Worm (Caenorhabditis elegans) whole organism, L2 larva: ENCODE results near the gene C05E11.6.
A peak's percentile ranks its signal among the peaks of the same experiment; 100 is the strongest.

Experiments used
- C34F6.9 ChIP-seq: fragments of 150-350 bp; optimal IDR thresholded peaks from 2 replicates; lab custom pipeline; 2014; ENCODE audit warnings: missing biosample characterization, missing genetic modification characterization
- F13H6.1 ChIP-seq: sonication (generic microtip); optimal IDR thresholded peaks from 2 replicates; lab custom pipeline; 2016; ENCODE audit warnings: missing genetic modification characterization, missing compliant biosample characterization
- R02D3.7 ChIP-seq: fragments of 150-350 bp; optimal IDR thresholded peaks from 2 replicates; lab custom pipeline; 2014; ENCODE audit warnings: missing biosample characterization, missing genetic modification characterization
- Y55F3AM.14 ChIP-seq: fragments of 200-800 bp; sonication (Bioruptor generic); optimal IDR thresholded peaks from 2 replicates; lab custom pipeline; 2018; ENCODE audit warnings: mild to moderate bottlenecking, missing genetic modification characterization, missing compliant biosample characterization
- ZK546.5 ChIP-seq: sonication (generic microtip); optimal IDR thresholded peaks from 2 replicates; lab custom pipeline; 2017; ENCODE audit warnings: missing biosample characterization, missing genetic modification characterization
- alr-1 ChIP-seq: fragments of 150-350 bp; optimal IDR thresholded peaks from 2 replicates; lab custom pipeline; 2014; ENCODE audit warnings: missing biosample characterization, missing genetic modification characterization
- aly-2 ChIP-seq: fragments of 150-350 bp; optimal IDR thresholded peaks from 2 replicates; lab custom pipeline; 2014; ENCODE audit warnings: missing biosample characterization, missing genetic modification characterization
- blmp-1 ChIP-seq: sonication (generic microtip); optimal IDR thresholded peaks from 2 replicates; lab custom pipeline; 2017; ENCODE audit warnings: missing genetic modification characterization, mild to moderate bottlenecking, missing compliant biosample characterization, antibody characterized with exemption, moderate library complexity; ENCODE audit not compliant: insufficient read depth
- ceh-82 ChIP-seq: fragments of 150-350 bp; optimal IDR thresholded peaks from 2 replicates; lab custom pipeline; 2014; ENCODE audit warnings: missing biosample characterization, missing genetic modification characterization
- crh-2 ChIP-seq: sonication (generic microtip); optimal IDR thresholded peaks from 2 replicates; lab custom pipeline; 2017; ENCODE audit warnings: missing biosample characterization, missing genetic modification characterization
- dmd-4 ChIP-seq: sonication (generic microtip); optimal IDR thresholded peaks from 2 replicates; lab custom pipeline; 2017; ENCODE audit warnings: missing biosample characterization, missing genetic modification characterization
- egl-27 ChIP-seq: sonication (generic microtip); optimal IDR thresholded peaks from 3 replicates; lab custom pipeline; 2017; ENCODE audit warnings: missing biosample characterization, missing genetic modification reagents, missing genetic modification characterization
- elt-1 ChIP-seq: fragments of 150-350 bp; optimal IDR thresholded peaks from 2 replicates; lab custom pipeline; 2014; ENCODE audit warnings: missing biosample characterization, missing genetic modification characterization
- elt-3 ChIP-seq: sonication (generic microtip); optimal IDR thresholded peaks from 2 replicates; lab custom pipeline; 2017; ENCODE audit warnings: missing biosample characterization, missing genetic modification characterization
- fos-1 ChIP-seq: fragments of 150-350 bp; optimal IDR thresholded peaks from 2 replicates; lab custom pipeline; 2014; ENCODE audit warnings: missing biosample characterization, missing genetic modification characterization
- gmeb-1 ChIP-seq: fragments of 150-350 bp; optimal IDR thresholded peaks from 2 replicates; lab custom pipeline; 2014; ENCODE audit warnings: missing biosample characterization, missing genetic modification characterization
- lin-11 ChIP-seq: fragments of 150-350 bp; sonication (generic microtip); optimal IDR thresholded peaks from 2 replicates; lab custom pipeline; 2014; ENCODE audit warnings: missing biosample characterization, missing genetic modification characterization, inconsistent platforms, mixed read lengths
- lin-13 ChIP-seq: fragments of 150-350 bp; optimal IDR thresholded peaks from 2 replicates; lab custom pipeline; 2014; ENCODE audit warnings: missing biosample characterization, missing genetic modification reagents, missing genetic modification characterization
- lin-39 ChIP-seq: fragments of 150-350 bp; optimal IDR thresholded peaks from 2 replicates; lab custom pipeline; 2014; ENCODE audit warnings: missing biosample characterization, missing genetic modification reagents, missing genetic modification characterization
- lsy-2 ChIP-seq, 2 experiments: fragments of 150-350 bp in 1 of 2; sonication (generic microtip) in 1 of 2; optimal IDR thresholded peaks; 2 replicates each; lab custom pipeline; 2014 to 2017; ENCODE audit warnings: missing biosample characterization in 2 of 2, missing genetic modification characterization in 2 of 2
- mab-5 ChIP-seq: fragments of 150-350 bp; optimal IDR thresholded peaks from 2 replicates; lab custom pipeline; 2014; ENCODE audit warnings: missing biosample characterization, missing genetic modification characterization
- mbf-1 ChIP-seq: sonication (generic microtip); optimal IDR thresholded peaks from 2 replicates; lab custom pipeline; 2017; ENCODE audit warnings: missing biosample characterization, missing genetic modification characterization
- mdl-1 ChIP-seq, 2 experiments: fragments of 150-350 bp in 1 of 2; sonication (generic microtip) in 1 of 2; optimal IDR thresholded peaks; 2 replicates each; lab custom pipeline; 2017; ENCODE audit warnings: missing biosample characterization in 2 of 2, missing genetic modification characterization in 2 of 2
- nhr-10 ChIP-seq: sonication (generic microtip); optimal IDR thresholded peaks from 2 replicates; lab custom pipeline; 2017; ENCODE audit warnings: missing biosample characterization, missing genetic modification characterization
- nhr-11 ChIP-seq: fragments of 150-350 bp; optimal IDR thresholded peaks from 2 replicates; lab custom pipeline; 2014; ENCODE audit warnings: missing biosample characterization, missing genetic modification characterization
- nhr-12 ChIP-seq: fragments of 150-350 bp; optimal IDR thresholded peaks from 2 replicates; lab custom pipeline; 2014; ENCODE audit warnings: missing biosample characterization, missing genetic modification characterization
- nhr-129 ChIP-seq: fragments of 150-350 bp; optimal IDR thresholded peaks from 2 replicates; lab custom pipeline; 2014; ENCODE audit warnings: missing biosample characterization, missing genetic modification characterization
- nhr-21 ChIP-seq: fragments of 150-350 bp; optimal IDR thresholded peaks from 2 replicates; lab custom pipeline; 2014; ENCODE audit warnings: missing biosample characterization, missing genetic modification characterization
- nhr-23 ChIP-seq: fragments of 150-350 bp; optimal IDR thresholded peaks from 2 replicates; lab custom pipeline; 2014; ENCODE audit warnings: missing biosample characterization, missing genetic modification reagents, missing genetic modification characterization
- nhr-237 ChIP-seq: fragments of 150-350 bp; optimal IDR thresholded peaks from 2 replicates; lab custom pipeline; 2014; ENCODE audit warnings: missing biosample characterization, missing genetic modification characterization
- nhr-25 ChIP-seq: fragments of 150-350 bp; sonication (generic microtip); optimal IDR thresholded peaks from 3 replicates; lab custom pipeline; 2014; ENCODE audit warnings: missing biosample characterization, missing genetic modification characterization
- nhr-6 ChIP-seq: fragments of 150-350 bp; optimal IDR thresholded peaks from 2 replicates; lab custom pipeline; 2014; ENCODE audit warnings: missing biosample characterization, missing genetic modification characterization
- nhr-77 ChIP-seq: fragments of 150-350 bp; optimal IDR thresholded peaks from 2 replicates; lab custom pipeline; 2014; ENCODE audit warnings: missing biosample characterization, missing genetic modification characterization
- peb-1 ChIP-seq: fragments of 150-350 bp; optimal IDR thresholded peaks from 2 replicates; lab custom pipeline; 2014; ENCODE audit warnings: missing biosample characterization, missing genetic modification characterization
- sem-4 ChIP-seq: fragments of 150-350 bp; optimal IDR thresholded peaks from 2 replicates; lab custom pipeline; 2014; ENCODE audit warnings: missing biosample characterization, missing genetic modification reagents, missing genetic modification characterization
- skn-1 ChIP-seq: sonication (generic microtip); optimal IDR thresholded peaks from 2 replicates; lab custom pipeline; 2017; ENCODE audit warnings: missing biosample characterization, missing genetic modification characterization
- sma-3 ChIP-seq: sonication (generic microtip); optimal IDR thresholded peaks from 2 replicates; lab custom pipeline; 2016; ENCODE audit warnings: missing genetic modification reagents, missing genetic modification characterization, missing compliant biosample characterization
- sma-9 ChIP-seq, 2 experiments: fragments of 150-350 bp in 1 of 2; sonication (generic microtip) in 1 of 2; optimal IDR thresholded peaks; 2 replicates each; lab custom pipeline; 2014 to 2016; ENCODE audit warnings: missing genetic modification characterization in 2 of 2, mild to moderate bottlenecking in 1 of 2, missing biosample characterization in 1 of 2, missing compliant biosample characterization in 1 of 2, missing genetic modification reagents in 1 of 2, moderate library complexity in 1 of 2
- snpc-4 ChIP-seq: fragments of 150-350 bp; optimal IDR thresholded peaks from 2 replicates; lab custom pipeline; 2014; ENCODE audit warnings: missing biosample characterization, missing genetic modification characterization
- unc-39 ChIP-seq: fragments of 150-350 bp; optimal IDR thresholded peaks from 2 replicates; lab custom pipeline; 2014; ENCODE audit warnings: missing biosample characterization, missing genetic modification characterization
- unc-55 ChIP-seq: fragments of 150-350 bp; sonication (generic microtip); optimal IDR thresholded peaks from 3 replicates; lab custom pipeline; 2014; ENCODE audit warnings: missing biosample characterization, missing genetic modification reagents, missing genetic modification characterization
- unc-62 ChIP-seq: fragments of 150-350 bp; optimal IDR thresholded peaks from 2 replicates; lab custom pipeline; 2014; ENCODE audit warnings: missing biosample characterization, missing genetic modification reagents, missing genetic modification characterization
- zag-1 ChIP-seq: fragments of 150-350 bp; optimal IDR thresholded peaks from 2 replicates; lab custom pipeline; 2014; ENCODE audit warnings: missing biosample characterization, missing genetic modification characterization
- ztf-1 ChIP-seq: fragments of 200-800 bp; sonication (Bioruptor generic); conservative IDR thresholded peaks from 2 replicates; pipeline ENCODE4 v1.3.6; 2022; ENCODE audit warnings: missing genetic modification characterization, missing compliant biosample characterization
- ztf-11 ChIP-seq: sonication (generic microtip); optimal IDR thresholded peaks from 2 replicates; lab custom pipeline; 2017; ENCODE audit warnings: missing biosample characterization, missing genetic modification characterization
- ztf-4 ChIP-seq: fragments of 150-350 bp; optimal IDR thresholded peaks from 2 replicates; lab custom pipeline; 2014; ENCODE audit warnings: missing biosample characterization, missing genetic modification characterization

The C05E11.6 gene

ce11 chrX:4586617-4587016 is 24.7 kb downstream of the C05E11.6 start, which contains the start of gene C05E11.2:
Gene C05E11.2, plus strand, starts transcription at chrX:4586917.
- TF ChIP-seq mbf-1 (tag; lab: Kevin White, UChicago) (no peak), mdl-1 (tag; optimal IDR thresholded peaks at IDR 0.05; lab: Kevin White, UChicago) (no peak), lin-13 (GFP tag; lab: Kevin White, UChicago) (no peak), blmp-1 (tag; lab: Kevin White, UChicago) (no peak), alr-1 (tag; lab: Kevin White, UChicago) (no peak), R02D3.7 (no peak)
- TF ChIP-seq, all 48 proteins: peak for 0

- TF ChIP-seq nhr-237 (tag; lab: Kevin White, UChicago), result no peak
- TF ChIP-seq ztf-4 (tag; lab: Kevin White, UChicago), result no peak
- TF ChIP-seq sem-4 (tag; lab: Kevin White, UChicago), result peak; percentile 35
- no peak for TF ChIP-seq ceh-82 (tag; lab: Kevin White, UChicago)
- TF ChIP-seq mab-5, result no peak
- peak; percentile 6 for TF ChIP-seq zag-1 (tag; lab: Kevin White, UChicago)
- TF ChIP-seq nhr-6 (tag; lab: Kevin White, UChicago), result no peak
- TF ChIP-seq lsy-2 (tag; optimal IDR thresholded peaks at IDR 0.05; lab: Kevin White, UChicago), result peak in 1 of 2 experiments; percentile 60
- TF ChIP-seq sma-9 (GFP tag; optimal IDR thresholded peaks at IDR 0.05; lab: Kevin White, UChicago), result peak; percentile 25
- TF ChIP-seq sma-9 (tag; optimal IDR thresholded peaks at IDR 0.05; lab: Kevin White, UChicago), result no peak
- TF ChIP-seq nhr-12 (tag; lab: Kevin White, UChicago), result no peak
- no peak for TF ChIP-seq nhr-11
- no peak for TF ChIP-seq lin-11 (tag; lab: Kevin White, UChicago)
- no peak for TF ChIP-seq elt-3 (tag; lab: Kevin White, UChicago)
- TF ChIP-seq sma-3 (GFP tag; lab: Kevin White, UChicago), result peak; percentile 30
- no peak for TF ChIP-seq egl-27
- no peak for TF ChIP-seq aly-2 (tag; lab: Kevin White, UChicago)
- peak; percentile 67 for TF ChIP-seq unc-55
- TF ChIP-seq lin-13 (GFP tag; lab: Kevin White, UChicago), result peak; percentile 12
- TF ChIP-seq nhr-77, result no peak
- TF ChIP-seq lin-39 (tag; lab: Kevin White, UChicago), result no peak
- TF ChIP-seq nhr-129, result peak; percentile 44
- TF ChIP-seq skn-1 (tag; lab: Kevin White, UChicago), result no peak
- no peak for TF ChIP-seq unc-62 (GFP tag; lab: Kevin White, UChicago)
- no peak for TF ChIP-seq R02D3.7
- TF ChIP-seq nhr-25 (tag; lab: Kevin White, UChicago), result no peak
- TF ChIP-seq gmeb-1 (tag; lab: Kevin White, UChicago), result no peak
- no peak for TF ChIP-seq fos-1
- TF ChIP-seq crh-2, result peak; percentile 53
- TF ChIP-seq peb-1 (tag; lab: Kevin White, UChicago), result no peak
- no peak for TF ChIP-seq Y55F3AM.14 (GFP tag; lab: Kevin White, UChicago)
- TF ChIP-seq elt-1 (tag; lab: Kevin White, UChicago), result no peak
- TF ChIP-seq nhr-23 (tag; lab: Kevin White, UChicago), result no peak
- no peak for TF ChIP-seq ZK546.5
- TF ChIP-seq dmd-4 (tag; lab: Kevin White, UChicago), result no peak
- TF ChIP-seq nhr-10, result no peak
- no peak for TF ChIP-seq blmp-1 (tag; lab: Kevin White, UChicago)
- TF ChIP-seq alr-1 (tag; lab: Kevin White, UChicago), result no peak
- TF ChIP-seq F13H6.1 (tag; lab: Kevin White, UChicago), result peak; percentile 8
- TF ChIP-seq nhr-21 (tag; lab: Kevin White, UChicago), result peak; percentile 25
- TF ChIP-seq snpc-4 (tag; lab: Kevin White, UChicago), result no peak
- TF ChIP-seq mdl-1 (tag; optimal IDR thresholded peaks at IDR 0.05; lab: Kevin White, UChicago), result no peak
- peak; percentile 63 for TF ChIP-seq C34F6.9 (tag; lab: Kevin White, UChicago)
- no peak for TF ChIP-seq ztf-1 (GFP tag; lab: Robert Waterston, UW)
- no peak for TF ChIP-seq ztf-11
- TF ChIP-seq unc-39, result no peak
- no peak for TF ChIP-seq mbf-1 (tag; lab: Kevin White, UChicago)
Observed at ce11 chrX:4587934-4588333, 26.0 kb downstream of the C05E11.6 start.
